Fruit fly (Drosophila melanogaster) whole organism, embryonic: Measurements from ENCODE around the gene mAChR-C.
A peak's percentile ranks its signal among the peaks of the same experiment; 100 is the strongest.

ENCODE experiments used
- Adf1 ChIP-seq: fragments of 200-800 bp; sonication (Bioruptor generic); IDR thresholded peaks from 2 replicates; pipeline ENCODE4 v1.3.6; 2022; ENCODE audit warnings: missing biosample characterization, missing genetic modification characterization
- Atf3 ChIP-seq: fragments of 200-800 bp; sonication (Bioruptor generic); optimal IDR thresholded peaks from 3 replicates; lab custom pipeline; 2016; ENCODE audit warnings: missing biosample characterization, missing genetic modification characterization
- Awh ChIP-seq: fragments of 200-800 bp; sonication (Bioruptor generic); IDR thresholded peaks from 2 replicates; pipeline ENCODE4, ENCODE4 v1.3.6; 2022; ENCODE audit warnings: missing biosample characterization, missing genetic modification characterization
- CG10431 ChIP-seq: fragments of 200-800 bp; sonication (Bioruptor generic); optimal IDR thresholded peaks from 3 replicates; lab custom pipeline; 2018; ENCODE audit warnings: missing biosample characterization, mild to moderate bottlenecking, missing genetic modification characterization
- CG11398 ChIP-seq: fragments of 200-800 bp; sonication (Bioruptor generic); optimal IDR thresholded peaks from 2 replicates; lab custom pipeline; 2016; ENCODE audit warnings: missing biosample characterization, missing genetic modification characterization
- CG12299 ChIP-seq: fragments of 200-800 bp; sonication (Bioruptor generic); optimal IDR thresholded peaks from 2 replicates; lab custom pipeline; 2018; ENCODE audit warnings: missing biosample characterization, mild to moderate bottlenecking, missing genetic modification characterization
- CG13424 ChIP-seq: fragments of 200-800 bp; sonication (Bioruptor generic); optimal IDR thresholded peaks from 2 replicates; lab custom pipeline; 2019; ENCODE audit warnings: missing biosample characterization, mild to moderate bottlenecking, missing genetic modification characterization, moderate library complexity
- CG14860 ChIP-seq: fragments of 200-800 bp; sonication (Bioruptor generic); IDR thresholded peaks from 3 replicates; pipeline ENCODE4 v1.3.6; 2022; ENCODE audit warnings: missing biosample characterization, missing genetic modification characterization; ENCODE audit not compliant: partially characterized antibody
- CG15269 ChIP-seq: fragments of 200-800 bp; sonication (Bioruptor generic); optimal IDR thresholded peaks from 2 replicates; lab custom pipeline; 2018; ENCODE audit warnings: missing biosample characterization, mild to moderate bottlenecking, missing genetic modification characterization, moderate library complexity
- CG17186 ChIP-seq: fragments of 200-800 bp; sonication (Bioruptor generic); optimal IDR thresholded peaks from 3 replicates; lab custom pipeline; 2017; ENCODE audit warnings: missing biosample characterization, missing genetic modification reagents, missing genetic modification characterization
- CG2678 ChIP-seq: fragments of 200-800 bp; sonication (Bioruptor generic); optimal IDR thresholded peaks from 3 replicates; lab custom pipeline; 2019; ENCODE audit warnings: missing biosample characterization, mild to moderate bottlenecking, missing genetic modification characterization, moderate library complexity
- CG2712 ChIP-seq: fragments of 200-800 bp; optimal IDR thresholded peaks from 3 replicates; lab custom pipeline; 2019; ENCODE audit warnings: missing biosample characterization, mild to moderate bottlenecking, missing genetic modification characterization, moderate library complexity
- CG30403 ChIP-seq: fragments of 200-800 bp; sonication (Bioruptor generic); optimal IDR thresholded peaks from 3 replicates; lab custom pipeline; 2016; ENCODE audit warnings: missing biosample characterization, missing genetic modification characterization
- CG31441 ChIP-seq: fragments of 200-800 bp; sonication (Bioruptor generic); IDR thresholded peaks from 2 replicates; pipeline ENCODE4 v1.3.6; 2022; ENCODE audit warnings: missing biosample characterization, missing genetic modification characterization
- CG3838 ChIP-seq: fragments of 200-800 bp; sonication (Bioruptor generic); optimal IDR thresholded peaks from 3 replicates; lab custom pipeline; 2016; ENCODE audit warnings: missing biosample characterization, missing genetic modification characterization
- CG3847 ChIP-seq: fragments of 200-800 bp; sonication (Bioruptor generic); IDR thresholded peaks from 2 replicates; pipeline ENCODE4 v1.3.6; 2022; ENCODE audit warnings: missing biosample characterization, missing genetic modification characterization
- CG4617 ChIP-seq: fragments of 200-800 bp; sonication (Bioruptor generic); optimal IDR thresholded peaks from 3 replicates; lab custom pipeline; 2016; ENCODE audit warnings: missing biosample characterization, missing genetic modification characterization, borderline replicate concordance
- CG5245 ChIP-seq: fragments of 200-800 bp; sonication (Bioruptor generic); optimal IDR thresholded peaks from 3 replicates; lab custom pipeline; 2016; ENCODE audit warnings: missing biosample characterization, missing genetic modification characterization
- CG6654 ChIP-seq: fragments of 200-800 bp; sonication (Bioruptor generic); optimal IDR thresholded peaks from 2 replicates; lab custom pipeline; 2017; ENCODE audit warnings: missing biosample characterization, mild to moderate bottlenecking, missing genetic modification characterization
- CG7786 ChIP-seq: fragments of 200-800 bp; sonication (Bioruptor generic); optimal IDR thresholded peaks from 2 replicates; lab custom pipeline; 2016; ENCODE audit warnings: missing biosample characterization, missing genetic modification characterization
- D19A ChIP-seq: fragments of 200-800 bp; optimal IDR thresholded peaks from 3 replicates; lab custom pipeline; 2019; ENCODE audit warnings: missing biosample characterization, mild to moderate bottlenecking, missing genetic modification characterization, moderate library complexity
- Dad ChIP-seq: fragments of 200-800 bp; sonication (Bioruptor generic); optimal IDR thresholded peaks from 3 replicates; lab custom pipeline; 2016; ENCODE audit warnings: missing biosample characterization, missing genetic modification characterization
- Doc2 ChIP-seq: fragments of 200-800 bp; sonication (Bioruptor generic); IDR thresholded peaks from 2 replicates; pipeline ENCODE4 v1.3.6; 2022; ENCODE audit warnings: missing biosample characterization, missing genetic modification characterization
- Dp ChIP-seq: fragments of 200-800 bp; sonication (Bioruptor generic); optimal IDR thresholded peaks from 2 replicates; lab custom pipeline; 2018; ENCODE audit warnings: missing biosample characterization, mild to moderate bottlenecking, missing genetic modification characterization, moderate library complexity
- Hey ChIP-seq: fragments of 200-800 bp; sonication (Bioruptor generic); optimal IDR thresholded peaks from 3 replicates; lab custom pipeline; 2018; ENCODE audit warnings: missing biosample characterization, mild to moderate bottlenecking, missing genetic modification characterization
- Hmr ChIP-seq: fragments of 200-800 bp; sonication (Bioruptor generic); optimal IDR thresholded peaks from 3 replicates; lab custom pipeline; 2017; ENCODE audit warnings: mild to moderate bottlenecking, missing biosample characterization, missing genetic modification reagents, missing genetic modification characterization
- Hmx ChIP-seq: fragments of 200-800 bp; sonication (Bioruptor generic); optimal IDR thresholded peaks from 2 replicates; lab custom pipeline; 2016; ENCODE audit warnings: missing biosample characterization, missing genetic modification characterization
- Kr ChIP-seq: fragments of 200-800 bp; sonication (Bioruptor generic); optimal IDR thresholded peaks from 2 replicates; lab custom pipeline; 2017; ENCODE audit warnings: missing biosample characterization, mild to moderate bottlenecking, missing genetic modification characterization
- MESR4 ChIP-seq: fragments of 200-800 bp; sonication (Bioruptor generic); optimal IDR thresholded peaks from 2 replicates; lab custom pipeline; 2018; ENCODE audit warnings: missing biosample characterization, mild to moderate bottlenecking, missing genetic modification characterization, moderate library complexity
- Meics ChIP-seq: fragments of 200-800 bp; sonication (Bioruptor generic); optimal IDR thresholded peaks from 2 replicates; lab custom pipeline; 2017; ENCODE audit warnings: missing biosample characterization, mild to moderate bottlenecking, missing genetic modification characterization
- Oli ChIP-seq: fragments of 200-800 bp; sonication (Bioruptor generic); optimal IDR thresholded peaks from 2 replicates; lab custom pipeline; 2018; ENCODE audit warnings: missing biosample characterization, mild to moderate bottlenecking, missing genetic modification characterization, moderate library complexity
- Scr ChIP-seq: fragments of 200-800 bp; sonication (Bioruptor generic); IDR thresholded peaks from 2 replicates; pipeline ENCODE4 v1.3.6; 2022; ENCODE audit warnings: missing biosample characterization, missing genetic modification characterization; ENCODE audit not compliant: partially characterized antibody
- Ssrp ChIP-seq: fragments of 200-800 bp; sonication (Bioruptor generic); optimal IDR thresholded peaks from 2 replicates; lab custom pipeline; 2018; ENCODE audit warnings: missing biosample characterization, mild to moderate bottlenecking, missing genetic modification characterization, moderate library complexity
- TFAM ChIP-seq: fragments of 200-800 bp; sonication (Bioruptor generic); optimal IDR thresholded peaks from 2 replicates; lab custom pipeline; 2017; ENCODE audit warnings: missing biosample characterization, missing genetic modification characterization, inconsistent platforms
- Xbp1 ChIP-seq: fragments of 200-800 bp; sonication (Bioruptor generic); optimal IDR thresholded peaks from 3 replicates; lab custom pipeline; 2016; ENCODE audit warnings: missing biosample characterization, mild to moderate bottlenecking, missing genetic modification characterization
- ap ChIP-seq: fragments of 200-800 bp; sonication (Bioruptor generic); IDR thresholded peaks from 2 replicates; pipeline ENCODE4 v1.3.6; 2022; ENCODE audit warnings: missing biosample characterization, missing genetic modification characterization
- az2 ChIP-seq: fragments of 200-800 bp; sonication (Bioruptor generic); optimal IDR thresholded peaks from 3 replicates; lab custom pipeline; 2016; ENCODE audit warnings: missing biosample characterization, missing genetic modification characterization
- chn ChIP-seq: fragments of 200-800 bp; sonication (Bioruptor generic); optimal IDR thresholded peaks from 2 replicates; lab custom pipeline; 2016; ENCODE audit warnings: missing biosample characterization, missing genetic modification characterization
- eyg ChIP-seq: fragments of 200-800 bp; sonication (Bioruptor generic); optimal IDR thresholded peaks from 3 replicates; lab custom pipeline; 2016; ENCODE audit warnings: missing biosample characterization, missing genetic modification characterization
- gce ChIP-seq: fragments of 200-800 bp; sonication (Bioruptor generic); IDR thresholded peaks from 3 replicates; pipeline ENCODE4 v1.3.6; 2022; ENCODE audit warnings: missing biosample characterization, missing genetic modification characterization
- gem ChIP-seq: fragments of 200-800 bp; sonication (Bioruptor generic); optimal IDR thresholded peaks from 2 replicates; lab custom pipeline; 2019; ENCODE audit warnings: missing biosample characterization, mild to moderate bottlenecking, missing genetic modification characterization, moderate library complexity
- ham ChIP-seq: fragments of 200-800 bp; sonication (Bioruptor generic); IDR thresholded peaks from 2 replicates; pipeline ENCODE4 v1.3.6; 2022; ENCODE audit warnings: missing biosample characterization, missing genetic modification characterization
- ind ChIP-seq: fragments of 200-800 bp; sonication (Bioruptor generic); optimal IDR thresholded peaks from 3 replicates; lab custom pipeline; 2016; ENCODE audit warnings: missing biosample characterization, missing genetic modification characterization
- knrl ChIP-seq: fragments of 200-800 bp; sonication (Bioruptor generic); IDR thresholded peaks from 3 replicates; pipeline ENCODE4 v1.3.6; 2022; ENCODE audit warnings: missing biosample characterization, missing genetic modification characterization; ENCODE audit not compliant: partially characterized antibody
- maf-S ChIP-seq: fragments of 200-800 bp; sonication (Bioruptor generic); optimal IDR thresholded peaks from 2 replicates; lab custom pipeline; 2016; ENCODE audit warnings: missing biosample characterization, missing genetic modification characterization
- nom ChIP-seq: fragments of 200-800 bp; sonication (Bioruptor generic); optimal IDR thresholded peaks from 2 replicates; lab custom pipeline; 2017; ENCODE audit warnings: missing biosample characterization, missing genetic modification characterization, mild to moderate bottlenecking, moderate library complexity, missing genetic modification reagents
- row ChIP-seq: fragments of 200-800 bp; sonication (Bioruptor generic); IDR thresholded peaks from 3 replicates; pipeline ENCODE4 v1.3.6; 2022; ENCODE audit warnings: missing biosample characterization, missing genetic modification characterization
- seq ChIP-seq: fragments of 200-800 bp; sonication (Bioruptor generic); IDR thresholded peaks from 2 replicates; pipeline ENCODE4 v1.3.6; 2022; ENCODE audit warnings: missing biosample characterization, missing genetic modification characterization
- slbo ChIP-seq: fragments of 200-800 bp; sonication (Bioruptor generic); IDR thresholded peaks from 2 replicates; pipeline ENCODE4 v1.3.6; 2022; ENCODE audit warnings: missing biosample characterization, missing genetic modification characterization
- stc ChIP-seq: fragments of 200-800 bp; sonication (Bioruptor generic); IDR thresholded peaks from 2 replicates; pipeline ENCODE4 v1.3.6; 2022; ENCODE audit warnings: missing biosample characterization, missing genetic modification characterization
- trh ChIP-seq: fragments of 200-800 bp; sonication (Bioruptor generic); optimal IDR thresholded peaks from 2 replicates; lab custom pipeline; 2016; ENCODE audit warnings: missing biosample characterization, missing genetic modification characterization

The mAChR-C gene

dm6 chrX:6874918-6875454 lies 42.5 kb upstream of the mAChR-C start (continued):
- TF ChIP-seq CG15269 (peak; percentile 17), Ssrp (tag; lab: Kevin White, UChicago) (no peak), Hmr (GFP tag; lab: Kevin White, UChicago) (no peak), Awh (no peak), CG10431 (GFP tag; lab: Kevin White, UChicago) (no peak), ham (GFP tag; lab: Robert Waterston, UW) (no peak), CG13424 (tag; lab: Kevin White, UChicago) (peak; percentile 4), CG3847 (GFP tag; lab: Robert Waterston, UW) (no peak), Dad (GFP tag; lab: Kevin White, UChicago) (no peak), seq (GFP tag; lab: Robert Waterston, UW) (0 out of 2 replicates have a peak, but pooled peaks have one; percentile 12), Oli (tag; lab: Kevin White, UChicago) (no peak), chn (no peak), nom (peak; percentile 11), Atf3 (GFP tag; lab: Kevin White, UChicago) (no peak), slbo (GFP tag; lab: Robert Waterston, UW) (0 out of 2 replicates have a peak, but pooled peaks have one; percentile 13), eyg (GFP tag; lab: Kevin White, UChicago) (no peak), CG14860 (GFP tag; lab: Robert Waterston, UW) (no peak), Xbp1 (GFP tag; lab: Kevin White, UChicago) (no peak), maf-S (GFP tag; lab: Kevin White, UChicago) (no peak), ind (GFP tag; lab: Kevin White, UChicago) (no peak), stc (no peak), trh (GFP tag; lab: Kevin White, UChicago) (no peak), CG30403 (no peak), CG12299 (tag; lab: Kevin White, UChicago) (no peak), CG6654 (GFP tag; lab: Kevin White, UChicago) (no peak), row (GFP tag; lab: Robert Waterston, UW) (peak; percentile 12; the same call in 1 of the 3 replicates), Kr (GFP tag; lab: Kevin White, UChicago) (no peak), D19A (tag; lab: Kevin White, UChicago) (peak; percentile 25), gce (GFP tag; lab: Robert Waterston, UW) (no peak), Dp (GFP tag; lab: Kevin White, UChicago) (no peak), CG4617 (no peak), CG3838 (GFP tag; lab: Kevin White, UChicago) (no peak), MESR4 (GFP tag; lab: Kevin White, UChicago) (no peak), Meics (GFP tag; lab: Kevin White, UChicago) (peak; percentile 25), CG2678 (tag; lab: Kevin White, UChicago) (peak; percentile 38), CG2712 (tag; lab: Kevin White, UChicago) (peak; percentile 35), TFAM (no peak), ap (GFP tag; lab: Robert Waterston, UW) (no peak), Hmx (no peak), az2 (GFP tag; lab: Kevin White, UChicago) (no peak), CG5245 (GFP tag; lab: Kevin White, UChicago) (no peak), Doc2 (no peak), Adf1 (GFP tag; lab: Robert Waterston, UW) (no peak), CG7786 (GFP tag; lab: Kevin White, UChicago) (no peak), CG11398 (GFP tag; lab: Kevin White, UChicago) (no peak), CG17186 (GFP tag; lab: Kevin White, UChicago) (no peak), Scr (GFP tag; lab: Robert Waterston, UW) (no peak), CG31441 (GFP tag; lab: Robert Waterston, UW) (peak; percentile 25; the same call in 1 of the 2 replicates), gem (tag; lab: Kevin White, UChicago) (peak; percentile 39), Hey (no peak), knrl (GFP tag; lab: Robert Waterston, UW) (0 out of 3 replicates have a peak, but pooled peaks have one; percentile 6)
